Fruit fly (Drosophila melanogaster) whole organism, prepupa: Measurements from ENCODE around the gene pit.

Experiments
- CG10669 ChIP-seq: fragments of 200-800 bp; sonication (Bioruptor generic); optimal IDR thresholded peaks from 3 replicates; lab custom pipeline; 2018; ENCODE audit warnings: missing biosample characterization, mild to moderate bottlenecking, missing genetic modification characterization, moderate library complexity
- CG11902 ChIP-seq: fragments of 200-800 bp; sonication (Bioruptor generic); optimal IDR thresholded peaks from 3 replicates; lab custom pipeline; 2016; ENCODE audit warnings: missing biosample characterization, missing genetic modification characterization
- CG15336 ChIP-seq: fragments of 200-800 bp; sonication (Bioruptor generic); IDR thresholded peaks from 2 replicates; pipeline ENCODE4 v1.3.6; 2022; ENCODE audit warnings: missing biosample characterization, missing genetic modification characterization
- CG1621 ChIP-seq: fragments of 200-800 bp; sonication (Bioruptor generic); optimal IDR thresholded peaks from 3 replicates; lab custom pipeline; 2018; ENCODE audit warnings: missing biosample characterization, mild to moderate bottlenecking, missing genetic modification characterization
- CG31627 ChIP-seq: fragments of 200-800 bp; sonication (Bioruptor generic); optimal IDR thresholded peaks from 3 replicates; lab custom pipeline; 2016; ENCODE audit warnings: missing biosample characterization, missing genetic modification characterization
- CG3919 ChIP-seq: fragments of 200-800 bp; sonication (Bioruptor generic); optimal IDR thresholded peaks from 3 replicates; lab custom pipeline; 2016; ENCODE audit warnings: missing biosample characterization, missing genetic modification characterization
- CG4318 ChIP-seq: fragments of 200-800 bp; sonication (Bioruptor generic); optimal IDR thresholded peaks from 3 replicates; lab custom pipeline; 2017; ENCODE audit warnings: missing biosample characterization, mild to moderate bottlenecking, missing genetic modification characterization
- CG6163 ChIP-seq: fragments of 200-800 bp; sonication (Bioruptor generic); IDR thresholded peaks from 3 replicates; pipeline ENCODE4 v1.3.6; 2022; ENCODE audit warnings: missing biosample characterization, missing genetic modification characterization
- CG6792 ChIP-seq: fragments of 200-800 bp; sonication (Bioruptor generic); optimal IDR thresholded peaks from 3 replicates; lab custom pipeline; 2016; ENCODE audit warnings: missing biosample characterization, missing genetic modification characterization
- CG6808 ChIP-seq: fragments of 200-800 bp; sonication (Bioruptor generic); optimal IDR thresholded peaks from 3 replicates; lab custom pipeline; 2017; ENCODE audit warnings: missing biosample characterization, missing genetic modification characterization, mild to moderate bottlenecking, moderate library complexity, missing genetic modification reagents
- CG8319 ChIP-seq: fragments of 200-800 bp; sonication (Bioruptor generic); optimal IDR thresholded peaks from 3 replicates; lab custom pipeline; 2016; ENCODE audit warnings: missing biosample characterization, missing genetic modification characterization
- CG9139 ChIP-seq: fragments of 200-800 bp; sonication (Bioruptor generic); optimal IDR thresholded peaks from 3 replicates; lab custom pipeline; 2017; ENCODE audit warnings: missing biosample characterization, mild to moderate bottlenecking, missing genetic modification characterization
- Eip78C ChIP-seq: fragments of 200-800 bp; sonication (Bioruptor generic); peaks from one replicate; lab custom pipeline; 2016; ENCODE audit warnings: missing biosample characterization, missing genetic modification characterization
- Eip93F ChIP-seq: fragments of 200-800 bp; sonication (Bioruptor generic); optimal IDR thresholded peaks from 2 replicates; lab custom pipeline; 2016; ENCODE audit warnings: missing biosample characterization, mild to moderate bottlenecking, missing genetic modification characterization
- Ets96B ChIP-seq: fragments of 200-800 bp; optimal IDR thresholded peaks from 2 replicates; lab custom pipeline; 2019; ENCODE audit warnings: missing biosample characterization, mild to moderate bottlenecking, missing genetic modification characterization, moderate library complexity
- Hr38 ChIP-seq: sonication (Bioruptor generic); optimal IDR thresholded peaks from 2 replicates; lab custom pipeline; 2016; ENCODE audit warnings: missing biosample characterization, missing genetic modification characterization
- Hr39 ChIP-seq: fragments of 200-800 bp; sonication (Bioruptor generic); optimal IDR thresholded peaks from 2 replicates; lab custom pipeline; 2016; ENCODE audit warnings: missing biosample characterization, missing genetic modification characterization
- Lpt ChIP-seq: fragments of 200-800 bp; sonication (Bioruptor generic); optimal IDR thresholded peaks from 3 replicates; lab custom pipeline; 2016; ENCODE audit warnings: missing biosample characterization, missing genetic modification characterization
- Smox ChIP-seq: fragments of 200-800 bp; sonication (Bioruptor generic); optimal IDR thresholded peaks from 3 replicates; lab custom pipeline; 2016; ENCODE audit warnings: missing biosample characterization, missing genetic modification characterization
- Sox102F ChIP-seq: fragments of 200-800 bp; sonication (Bioruptor generic); optimal IDR thresholded peaks from 2 replicates; lab custom pipeline; 2016; ENCODE audit warnings: missing biosample characterization, mild to moderate bottlenecking, missing genetic modification characterization
- Sox14 ChIP-seq: fragments of 200-800 bp; sonication (Bioruptor generic); optimal IDR thresholded peaks from 3 replicates; lab custom pipeline; 2016; ENCODE audit warnings: missing biosample characterization, missing genetic modification characterization
- Sox15 ChIP-seq: fragments of 200-800 bp; sonication (Bioruptor generic); optimal IDR thresholded peaks from 3 replicates; lab custom pipeline; 2016; ENCODE audit warnings: missing biosample characterization, missing genetic modification characterization
- achi ChIP-seq: fragments of 200-800 bp; sonication (Bioruptor generic); optimal IDR thresholded peaks from 3 replicates; lab custom pipeline; 2016; ENCODE audit warnings: missing biosample characterization, missing genetic modification characterization
- acj6 ChIP-seq: fragments of 200-800 bp; sonication (Bioruptor generic); optimal IDR thresholded peaks from 3 replicates; lab custom pipeline; 2016; ENCODE audit warnings: missing biosample characterization, missing genetic modification characterization
- cyc ChIP-seq: fragments of 200-800 bp; sonication (Bioruptor generic); optimal IDR thresholded peaks from 3 replicates; lab custom pipeline; 2016; ENCODE audit warnings: missing biosample characterization, missing genetic modification characterization
- dsx ChIP-seq: fragments of 200-800 bp; optimal IDR thresholded peaks from 3 replicates; lab custom pipeline; 2019; ENCODE audit warnings: missing biosample characterization, mild to moderate bottlenecking, missing genetic modification characterization, moderate library complexity; ENCODE audit not compliant: poor library complexity, severe bottlenecking
- eg ChIP-seq: fragments of 200-800 bp; sonication (Bioruptor generic); IDR thresholded peaks from 3 replicates; pipeline ENCODE4 v1.3.6; 2022; ENCODE audit warnings: missing biosample characterization, missing genetic modification characterization
- esn ChIP-seq: fragments of 200-800 bp; sonication (Bioruptor generic); optimal IDR thresholded peaks from 2 replicates; lab custom pipeline; 2016; ENCODE audit warnings: missing biosample characterization, mild to moderate bottlenecking, missing genetic modification characterization, moderate library complexity
- fkh ChIP-seq: fragments of 200-800 bp; sonication (Bioruptor generic); optimal IDR thresholded peaks from 3 replicates; lab custom pipeline; 2017; ENCODE audit warnings: missing biosample characterization, mild to moderate bottlenecking, missing genetic modification characterization, moderate library complexity
- pdm3 ChIP-seq: fragments of 200-800 bp; sonication (Bioruptor generic); optimal IDR thresholded peaks from 3 replicates; lab custom pipeline; 2016; ENCODE audit warnings: missing biosample characterization, missing genetic modification characterization
- salr ChIP-seq, 2 experiments: fragments of 200-800 bp; sonication (Bioruptor generic); optimal IDR thresholded peaks; 3 replicates each; lab custom pipeline; 2016 to 2018; ENCODE audit warnings: missing biosample characterization in 2 of 2, missing genetic modification characterization in 2 of 2, mild to moderate bottlenecking in 1 of 2
- spab ChIP-seq: fragments of 200-800 bp; sonication (Bioruptor generic); optimal IDR thresholded peaks from 2 replicates; lab custom pipeline; 2017; ENCODE audit warnings: missing biosample characterization, mild to moderate bottlenecking, missing genetic modification characterization, missing genetic modification reagents
- svp ChIP-seq: fragments of 200-800 bp; sonication (Bioruptor generic); peaks from one replicate; lab custom pipeline; 2016; ENCODE audit warnings: missing biosample characterization, missing genetic modification characterization
- topi ChIP-seq: fragments of 200-800 bp; sonication (Bioruptor generic); optimal IDR thresholded peaks from 3 replicates; lab custom pipeline; 2016; ENCODE audit warnings: missing biosample characterization, missing genetic modification characterization

pit gene

dm6 chr3R:22049134-22049796 is 15.2 kb downstream of the pit start (continued):
- TF ChIP-seq Sox15 (GFP tag; lab: Kevin White, UChicago) (no peak), eg (GFP tag; lab: Robert Waterston, UW) (peak; percentile 82), CG11902 (GFP tag; lab: Kevin White, UChicago) (no peak), Smox (GFP tag; lab: Kevin White, UChicago) (no peak), Eip78C (peak; percentile 85), Lpt (GFP tag; lab: Kevin White, UChicago) (peak; percentile 65), CG9139 (no peak), achi (GFP tag; lab: Kevin White, UChicago) (peak; percentile 61), topi (GFP tag; lab: Kevin White, UChicago) (peak; percentile 31), Hr38 (GFP tag; lab: Kevin White, UChicago) (no peak), svp (GFP tag; lab: Kevin White, UChicago) (no peak), CG10669 (GFP tag; lab: Kevin White, UChicago) (peak; percentile 52), CG31627 (GFP tag; lab: Kevin White, UChicago) (peak; percentile 11)

- TF ChIP-seq dsx (GFP tag; lab: Kevin White, UChicago) = peak; percentile 17
- no peak for TF ChIP-seq pdm3 (GFP tag; lab: Kevin White, UChicago)
- TF ChIP-seq CG15336 (GFP tag; lab: Robert Waterston, UW) = no peak
These were observed 18.1 kb downstream of the pit start for dm6 chr3R:22052235-22052634.

- no peak for TF ChIP-seq acj6
- TF ChIP-seq spab = no peak
- no peak for TF ChIP-seq Eip93F (GFP tag; lab: Kevin White, UChicago)
- no peak for TF ChIP-seq CG3919
- no peak for TF ChIP-seq Hr39 (GFP tag; lab: Kevin White, UChicago)
- TF ChIP-seq Smox (GFP tag; lab: Kevin White, UChicago) = no peak
- TF ChIP-seq CG8319 = no peak
- no peak for TF ChIP-seq topi (GFP tag; lab: Kevin White, UChicago)
- no peak for TF ChIP-seq Ets96B (tag; lab: Kevin White, UChicago)
- no peak for TF ChIP-seq CG11902 (GFP tag; lab: Kevin White, UChicago)
- no peak for TF ChIP-seq CG9139
- no peak for TF ChIP-seq CG6163
- no peak for TF ChIP-seq salr (GFP tag; optimal IDR thresholded peaks at IDR 0.05; lab: Kevin White, UChicago)
- TF ChIP-seq Lpt (GFP tag; lab: Kevin White, UChicago) = no peak
- TF ChIP-seq Sox14 (GFP tag; lab: Kevin White, UChicago) = no peak
- no peak for TF ChIP-seq esn
- TF ChIP-seq CG4318 (GFP tag; lab: Kevin White, UChicago) = no peak
These were observed 19.1 kb downstream of the pit start for dm6 chr3R:22053202-22053601.

- TF ChIP-seq CG1621 (tag; lab: Kevin White, UChicago) = no peak
- TF ChIP-seq fkh (GFP tag; lab: Kevin White, UChicago) = peak; percentile 30
- no peak for TF ChIP-seq CG6808
These were observed 19.6 kb downstream of the pit start for dm6 chr3R:22053740-22054139.

dm6 chr3R:22057083-22057482 is 23.0 kb downstream of the pit start:
- TF ChIP-seq Sox102F (GFP tag; lab: Kevin White, UChicago) (peak; percentile 3), cyc (GFP tag; lab: Kevin White, UChicago) (no peak), Smox (GFP tag; lab: Kevin White, UChicago) (no peak), CG6792 (GFP tag; lab: Kevin White, UChicago) (no peak), fkh (GFP tag; lab: Kevin White, UChicago) (peak; percentile 70)
